Worm (Caenorhabditis elegans): ENCODE measurements around the gene acr-14.
A peak's percentile ranks its signal among the peaks of the same experiment; 100 is the strongest.

acr-14 gene

DNA sequence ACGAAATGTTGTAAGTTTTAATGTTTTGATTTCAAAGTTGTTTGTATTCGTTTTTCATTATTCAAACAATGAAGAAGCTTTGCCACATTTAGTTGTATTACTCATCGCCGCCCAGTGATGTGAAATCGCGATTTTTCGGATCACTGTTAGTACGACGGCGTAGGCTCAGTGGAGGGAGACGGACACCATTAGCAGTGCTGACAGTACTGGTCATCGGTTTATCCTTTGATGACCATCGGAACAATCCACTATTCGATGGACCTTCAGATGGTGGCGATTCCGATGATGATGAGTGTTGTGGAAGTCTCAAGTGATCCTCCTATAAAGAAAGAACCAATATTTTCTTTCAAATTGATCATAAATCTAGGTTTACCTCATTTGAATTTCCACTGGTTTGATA lies 10.5 kb upstream of the acr-14 start (continued):
- TF ChIP-seq snpc-1.3 (tag; optimal IDR thresholded peaks at IDR 0.05; ENCODE audit: insufficient read depth) (no peak), attf-6 (GFP tag; IDR thresholded peaks at IDR 0.05) (0 out of 2 replicates have a peak, but pooled peaks have one; percentile 10), sptf-2 (GFP tag; optimal IDR thresholded peaks at IDR 0.05) (no peak), B0035.1 (tag; optimal IDR thresholded peaks at IDR 0.05) (no peak), unc-130 (GFP tag; optimal IDR thresholded peaks at IDR 0.05) (no peak), lin-40 (tag; optimal IDR thresholded peaks at IDR 0.05) (no peak), ZK185.1 (tag; optimal IDR thresholded peaks at IDR 0.05; ENCODE audit: poor library complexity, severe bottlenecking) (peak; percentile 9), F37B4.10 (GFP tag; IDR thresholded peaks at IDR 0.05) (no peak), B0019.2 (GFP tag; conservative IDR thresholded peaks at IDR 0.05) (no peak), madf-8 (GFP tag; conservative IDR thresholded peaks at IDR 0.05) (no peak), snpc-4 (GFP tag; optimal IDR thresholded peaks at IDR 0.05) (no peak), snpc-4 (tag; optimal IDR thresholded peaks at IDR 0.05) (peak in 1 of 4 experiments; percentile 1), F57A8.1 (GFP tag; optimal IDR thresholded peaks at IDR 0.05) (no peak), ceh-58 (GFP tag; IDR thresholded peaks at IDR 0.05) (no peak), ceh-79 (tag; optimal IDR thresholded peaks at IDR 0.05) (no peak), akir-1 (GFP tag; optimal IDR thresholded peaks at IDR 0.05) (no peak), Y53G8AR.9 (GFP tag; conservative IDR thresholded peaks at IDR 0.05) (peak; percentile 78), Y53F4B.3 (GFP tag; IDR thresholded peaks at IDR 0.05) (no peak), lin-26 (GFP tag; IDR thresholded peaks at IDR 0.05) (0 out of 2 replicates have a peak, but pooled peaks have one; percentile 29), cebp-1 (GFP tag; IDR thresholded peaks at IDR 0.05) (no peak), cebp-1 (tag; optimal IDR thresholded peaks at IDR 0.05) (no peak), lsy-27 (tag; optimal IDR thresholded peaks at IDR 0.05; ENCODE audit: borderline replicate concordance, insufficient read depth) (no peak), K12H6.12 (tag; optimal IDR thresholded peaks at IDR 0.05) (no peak), nhr-120 (GFP tag; IDR thresholded peaks at IDR 0.05) (no peak), gei-17 (GFP tag; optimal IDR thresholded peaks at IDR 0.05) (no peak), ama-1 (optimal IDR thresholded peaks at IDR 0.05) (no peak), ama-1 (GFP tag; optimal IDR thresholded peaks at IDR 0.05) (peak in 1 of 2 experiments; percentile 33), ccch-3 (GFP tag; optimal IDR thresholded peaks at IDR 0.05) (no peak), F33H1.4 (GFP tag; IDR thresholded peaks at IDR 0.05) (no peak), lir-1 (GFP tag; conservative IDR thresholded peaks at IDR 0.05) (no peak), xnd-1 (tag; optimal IDR thresholded peaks at IDR 0.05) (no peak), let-607 (tag; optimal IDR thresholded peaks at IDR 0.05) (no peak), ceh-27 (GFP tag; optimal IDR thresholded peaks at IDR 0.05) (no peak), ekl-4 (GFP tag; IDR thresholded peaks at IDR 0.05) (0 out of 2 replicates have a peak, but pooled peaks have one; percentile 15), chd-7 (tag; optimal IDR thresholded peaks at IDR 0.05) (no peak), tlf-1 (GFP tag; optimal IDR thresholded peaks at IDR 0.05) (peak; percentile 50), rcor-1 (GFP tag; IDR thresholded peaks at IDR 0.05) (no peak), nfya-1 (tag; optimal IDR thresholded peaks at IDR 0.05; ENCODE audit: borderline replicate concordance, insufficient read depth) (no peak), hrde-1 (tag; optimal IDR thresholded peaks at IDR 0.05; ENCODE audit: borderline replicate concordance) (no peak), F52B5.7 (tag; optimal IDR thresholded peaks at IDR 0.05) (no peak), mel-28 (tag; optimal IDR thresholded peaks at IDR 0.05; ENCODE audit: borderline replicate concordance) (no peak), sdz-38 (tag; optimal IDR thresholded peaks at IDR 0.05) (no peak), F55B11.4 (tag; optimal IDR thresholded peaks at IDR 0.05; ENCODE audit: borderline replicate concordance, insufficient read depth) (no peak), madf-3 (GFP tag; IDR thresholded peaks at IDR 0.05) (no peak), egl-18 (GFP tag; IDR thresholded peaks at IDR 0.05) (no peak), dox-1 (GFP tag; IDR thresholded peaks at IDR 0.05) (no peak), fkh-3 (tag; optimal IDR thresholded peaks at IDR 0.05) (no peak), let-526 (GFP tag; IDR thresholded peaks at IDR 0.05) (no peak)

Measured in whole organism, young adult.